Worm (Caenorhabditis elegans): ENCODE data around the gene H41C03.2.

DNA sequence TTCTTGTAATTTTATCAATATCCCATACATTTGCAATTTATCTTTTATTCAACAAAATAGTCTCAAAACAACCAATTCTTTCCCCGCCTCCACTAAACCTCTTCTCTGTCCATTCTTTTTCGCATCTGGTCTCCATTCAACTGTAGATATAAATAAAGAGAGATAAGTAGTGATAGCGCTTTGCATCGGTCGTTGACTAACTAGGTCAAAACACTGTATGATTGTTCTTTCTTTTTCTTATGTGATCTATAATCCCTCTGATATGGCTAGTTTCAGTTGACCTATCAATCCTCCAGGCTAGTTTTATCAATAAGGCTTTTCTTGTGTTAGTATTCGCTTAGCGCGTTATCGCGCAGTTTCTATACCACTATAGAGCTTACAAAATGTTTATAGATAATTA, 1.4 kb upstream of the H41C03.2 start:
- TF ChIP-seq him-1 (tag; optimal IDR thresholded peaks at IDR 0.05) (no peak), W03F9.2 (tag; optimal IDR thresholded peaks at IDR 0.05) (no peak), dao-5 (tag; optimal IDR thresholded peaks at IDR 0.05) (no peak)
